Worm (Caenorhabditis elegans): ENCODE measurements around the gene pgph-1.

Gene pgph-1

ce11 chrV:5790497-5791280 is 37.4 kb upstream of the pgph-1 start, which contains the start of the genes nhr-142 and F44E7.9 (continued):
- TF ChIP-seq lsy-27 (tag; optimal IDR thresholded peaks at IDR 0.05; ENCODE audit: borderline replicate concordance, insufficient read depth) = no peak
- peak; percentile 89 for TF ChIP-seq lin-40 (tag; optimal IDR thresholded peaks at IDR 0.05)
- peak; percentile 86 for TF ChIP-seq attf-5 (GFP tag; optimal IDR thresholded peaks at IDR 0.05)
- peak; percentile 98 for TF ChIP-seq ztf-18 (tag; optimal IDR thresholded peaks at IDR 0.05)
- 0 out of 2 replicates have a peak, but pooled peaks have one; percentile 39 for TF ChIP-seq ztf-28 (GFP tag; IDR thresholded peaks at IDR 0.05)
- peak; percentile 71 for TF ChIP-seq attf-3 (GFP tag; conservative IDR thresholded peaks at IDR 0.05)
- TF ChIP-seq B0019.2 (GFP tag; conservative IDR thresholded peaks at IDR 0.05) = no peak
- no peak for TF ChIP-seq zim-3 (tag; optimal IDR thresholded peaks at IDR 0.05)
- TF ChIP-seq B0035.1 (tag; optimal IDR thresholded peaks at IDR 0.05) = peak; percentile 43
- peak; percentile 56 for TF ChIP-seq athp-1 (tag; optimal IDR thresholded peaks at IDR 0.05)
- peak; percentile 87 for TF ChIP-seq rcor-1 (GFP tag; IDR thresholded peaks at IDR 0.05)
- peak; percentile 95 for TF ChIP-seq ceh-100 (GFP tag; IDR thresholded peaks at IDR 0.05)
- peak; percentile 58 for TF ChIP-seq hmg-1.2 (GFP tag; IDR thresholded peaks at IDR 0.05)
- peak; percentile 53 for TF ChIP-seq xnd-1 (tag; optimal IDR thresholded peaks at IDR 0.05)
- TF ChIP-seq hsf-1 (GFP tag; IDR thresholded peaks at IDR 0.05) = 0 out of 2 replicates have a peak, but pooled peaks have one; percentile 10
- TF ChIP-seq ztf-25 (GFP tag; IDR thresholded peaks at IDR 0.05) = 0 out of 2 replicates have a peak, but pooled peaks have one; percentile 9
- no peak for TF ChIP-seq nhr-120 (GFP tag; IDR thresholded peaks at IDR 0.05)
- TF ChIP-seq C17E4.6 (GFP tag; IDR thresholded peaks at IDR 0.05) = 0 out of 2 replicates have a peak, but pooled peaks have one; percentile 22
- peak in 1 of 2 experiments; percentile 53 for TF ChIP-seq let-607 (tag; optimal IDR thresholded peaks at IDR 0.05)
- no peak for TF ChIP-seq cebp-2 (GFP tag; IDR thresholded peaks at IDR 0.05)
- TF ChIP-seq Y53F4B.3 (GFP tag; IDR thresholded peaks at IDR 0.05) = no peak
- TF ChIP-seq fkh-3 (tag; optimal IDR thresholded peaks at IDR 0.05) = no peak
- TF ChIP-seq somi-1 (GFP tag; optimal IDR thresholded peaks at IDR 0.05) = peak; percentile 59
- TF ChIP-seq F33H1.4 (GFP tag; IDR thresholded peaks at IDR 0.05) = peak; percentile 67
- TF ChIP-seq madf-8 (GFP tag; conservative IDR thresholded peaks at IDR 0.05) = peak; percentile 47
- no peak for TF ChIP-seq rec-8 (tag; optimal IDR thresholded peaks at IDR 0.05)
- TF ChIP-seq mel-28 (tag; optimal IDR thresholded peaks at IDR 0.05; ENCODE audit: borderline replicate concordance) = no peak
- TF ChIP-seq snpc-1.3 (tag; optimal IDR thresholded peaks at IDR 0.05; ENCODE audit: insufficient read depth) = no peak
- TF ChIP-seq B0336.3 (GFP tag; IDR thresholded peaks at IDR 0.05) = peak; percentile 71
- peak; percentile 84; the same call in 1 of the 2 replicates for TF ChIP-seq Y53G8AR.9 (GFP tag; conservative IDR thresholded peaks at IDR 0.05)
- no peak for TF ChIP-seq die-1 (tag; optimal IDR thresholded peaks at IDR 0.05)
- no peak for TF ChIP-seq ets-4 (GFP tag; optimal IDR thresholded peaks at IDR 0.05)
- TF ChIP-seq aptf-3 (GFP tag; IDR thresholded peaks at IDR 0.05) = no peak

ce11 chrV:5788650-5789049 is 35.3 kb upstream of the pgph-1 start:
- peak; percentile 35; the same call in 1 of the 2 replicates for TF ChIP-seq dox-1 (GFP tag; IDR thresholded peaks at IDR 0.05)
- TF ChIP-seq B0336.3 (GFP tag; IDR thresholded peaks at IDR 0.05) = no peak
- 0 out of 2 replicates have a peak, but pooled peaks have one; percentile 41 for TF ChIP-seq nfyb-1 (GFP tag; IDR thresholded peaks at IDR 0.05)
- TF ChIP-seq nhr-80 (tag; optimal IDR thresholded peaks at IDR 0.05) = peak; percentile 33
- no peak for TF ChIP-seq Y56A3A.18 (GFP tag; IDR thresholded peaks at IDR 0.05)
- TF ChIP-seq hmg-1.2 (GFP tag; IDR thresholded peaks at IDR 0.05) = peak; percentile 26; the same call in 1 of the 2 replicates

Data from whole organism, young adult.